Fruit fly (Drosophila melanogaster) Kc167 (cell line): Measurements from ENCODE around the gene Eig71Eg.

ENCODE experiments used
- Sin3A ChIP-seq: fragments of >200 bp; optimal IDR thresholded peaks from 2 replicates; lab custom pipeline; 2018; ENCODE audit warnings: missing external identifiers
- h ChIP-seq: fragments of >200 bp; optimal IDR thresholded peaks from 3 replicates; lab custom pipeline; 2018; ENCODE audit warnings: missing external identifiers
- insv ChIP-seq: fragments of >200 bp; optimal IDR thresholded peaks from 3 replicates; lab custom pipeline; 2018; ENCODE audit warnings: missing external identifiers
- psq ChIP-seq: fragments of >200 bp; optimal IDR thresholded peaks from 2 replicates; lab custom pipeline; 2017; ENCODE audit warnings: missing external identifiers
- ttk ChIP-seq: sonication (Bioruptor generic); optimal IDR thresholded peaks from 2 replicates; lab custom pipeline; 2017; ENCODE audit warnings: missing external identifiers

dm6 chr3L:15683345-15683922, 26.0 kb downstream of the Eig71Eg start, which contains the start of the genes CG7579 and Pgant8:
- TF ChIP-seq h (lab: Kevin White, UChicago) (no peak), psq (no peak), insv (no peak), Sin3A (lab: Kevin White, UChicago) (no peak), ttk (lab: Kevin White, UChicago) (no peak)
